Fruit fly (Drosophila melanogaster): ENCODE results near the gene unc-45.
"Not testable (repeated sequence)": the region's sequence is repeated elsewhere in the genome, so short reads cannot be mapped to it uniquely, and the experiment has no call there.

Gene unc-45

DNA sequence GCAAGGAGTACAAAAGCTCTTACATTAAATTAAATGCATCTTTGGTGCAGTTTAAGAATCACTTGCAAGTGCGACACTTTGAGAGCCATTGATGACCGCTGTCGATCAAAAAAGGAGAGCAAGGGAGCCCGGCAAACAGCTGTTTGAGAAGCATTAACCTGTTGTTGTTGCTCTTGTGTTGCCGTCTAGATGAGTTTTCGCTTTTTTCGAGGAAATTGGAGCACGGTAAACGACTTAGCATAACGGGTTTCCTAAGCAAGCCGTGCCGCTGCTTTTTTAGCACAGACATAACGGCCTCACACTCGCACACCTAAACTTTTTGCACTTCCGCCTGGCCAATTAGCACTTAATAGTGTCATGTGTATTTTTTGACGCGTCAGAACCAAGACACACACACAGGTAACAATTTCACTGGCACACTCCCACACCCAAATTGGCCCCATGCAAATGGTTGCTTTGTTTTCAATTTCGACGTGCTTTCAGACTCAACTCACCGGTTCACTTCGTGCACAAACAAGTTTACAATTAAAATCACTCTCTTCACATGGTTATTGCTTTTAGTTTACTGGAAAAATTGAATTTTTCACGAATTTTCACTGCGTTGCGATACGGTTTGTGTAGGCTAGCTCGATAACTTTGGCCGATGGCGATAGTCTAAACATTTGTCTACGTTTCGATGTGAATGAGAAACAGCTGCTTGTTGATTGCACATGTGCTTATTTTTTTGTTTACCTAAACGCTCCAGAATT lies 2.8 kb upstream of the unc-45 start, which contains the start of the genes CG10903 and CG2747:
CG10903 (plus strand) TSS at position 261 of the 749 bp plus-strand sequence.
CG2747 (minus strand) TSS at position 640 of the 749 bp plus-strand sequence.
- TF ChIP-seq CG15710 (tag; optimal IDR thresholded peaks at IDR 0.05) (no peak), CG8301 (tag; optimal IDR thresholded peaks at IDR 0.05) (no peak), Snoo (tag; optimal IDR thresholded peaks at IDR 0.05) (no peak), Ets98B (GFP tag; IDR thresholded peaks at IDR 0.05) (no peak), EcR (GFP tag; optimal IDR thresholded peaks at IDR 0.05) (peak; percentile 43), CG34367 (tag; optimal IDR thresholded peaks at IDR 0.05) (no peak), Pif1A (GFP tag; optimal IDR thresholded peaks at IDR 0.05) (no peak), fd96Ca (GFP tag; IDR thresholded peaks at IDR 0.05) (no peak), CG10348 (GFP tag; IDR thresholded peaks at IDR 0.05) (no peak), CG14655 (GFP tag; optimal IDR thresholded peaks at IDR 0.05) (no peak), gl (tag; optimal IDR thresholded peaks at IDR 0.05) (no peak), CG17806 (tag; optimal IDR thresholded peaks at IDR 0.05) (no peak), CG4496 (GFP tag; IDR thresholded peaks at IDR 0.05) (peak; percentile 41; the same call in 1 of the 3 replicates), rn (GFP tag; IDR thresholded peaks at IDR 0.05) (no peak), CG9948 (tag; optimal IDR thresholded peaks at IDR 0.05) (no peak), CG13204 (GFP tag; optimal IDR thresholded peaks at IDR 0.05) (no peak)

DNA sequence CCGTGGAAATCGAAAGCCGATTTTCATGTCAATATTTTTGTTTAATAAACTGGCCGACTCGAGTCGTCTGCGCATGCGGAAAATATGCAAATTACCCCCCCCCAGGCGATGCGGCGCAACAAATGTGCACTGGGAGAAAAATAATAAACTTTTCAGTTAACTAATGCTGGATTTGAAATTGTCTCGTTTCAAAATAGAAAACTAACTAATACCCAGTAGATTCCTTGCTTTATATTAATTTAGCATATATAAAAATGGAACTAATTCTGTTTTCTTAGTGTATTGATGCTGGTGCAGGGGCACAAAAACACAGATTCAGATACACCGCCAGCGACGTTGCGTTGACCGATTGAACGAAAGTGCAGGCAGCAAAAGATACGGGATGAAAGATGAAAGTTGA lies 4.8 kb downstream of the unc-45 start:
- TF ChIP-seq CG17806 (tag; optimal IDR thresholded peaks at IDR 0.05): peak; percentile 59
- TF ChIP-seq CG4496 (GFP tag; IDR thresholded peaks at IDR 0.05): peak; percentile 86
- peak; percentile 22 for TF ChIP-seq CG34367 (tag; optimal IDR thresholded peaks at IDR 0.05)
- TF ChIP-seq CG13204 (GFP tag; optimal IDR thresholded peaks at IDR 0.05): no peak
- TF ChIP-seq Pif1B (GFP tag; optimal IDR thresholded peaks at IDR 0.05): peak; percentile 37
- peak; percentile 64 for TF ChIP-seq CG8159 (tag; optimal IDR thresholded peaks at IDR 0.05)
- TF ChIP-seq Pif1A (GFP tag; optimal IDR thresholded peaks at IDR 0.05): peak; percentile 40
- no peak for TF ChIP-seq gl (tag; optimal IDR thresholded peaks at IDR 0.05)
- TF ChIP-seq rn (GFP tag; IDR thresholded peaks at IDR 0.05): peak; percentile 61; the same call in 1 of the 2 replicates
- TF ChIP-seq CG12605 (GFP tag; IDR thresholded peaks at IDR 0.05): peak; percentile 79
- no peak for TF ChIP-seq EcR (GFP tag; optimal IDR thresholded peaks at IDR 0.05)
- no peak for TF ChIP-seq D1 (tag; optimal IDR thresholded peaks at IDR 0.05)
- TF ChIP-seq fd96Ca (GFP tag; IDR thresholded peaks at IDR 0.05): peak; percentile 43; the same call in 2 of the 3 replicates
- TF ChIP-seq CG9948 (tag; optimal IDR thresholded peaks at IDR 0.05): peak; percentile 49
- TF ChIP-seq CG8301 (tag; optimal IDR thresholded peaks at IDR 0.05): peak; percentile 71
- peak; percentile 1 for TF ChIP-seq Snoo (tag; optimal IDR thresholded peaks at IDR 0.05)
- peak; percentile 85 for TF ChIP-seq Ets98B (GFP tag; IDR thresholded peaks at IDR 0.05)
- peak; percentile 58 for TF ChIP-seq CG14655 (GFP tag; optimal IDR thresholded peaks at IDR 0.05)
- peak; percentile 4 for TF ChIP-seq CG15710 (tag; optimal IDR thresholded peaks at IDR 0.05)
- TF ChIP-seq CG32121 (GFP tag; IDR thresholded peaks at IDR 0.05): peak; percentile 81
- no peak; the same call in 1 of the 2 replicates for TF ChIP-seq CG10348 (GFP tag; IDR thresholded peaks at IDR 0.05)

DNA sequence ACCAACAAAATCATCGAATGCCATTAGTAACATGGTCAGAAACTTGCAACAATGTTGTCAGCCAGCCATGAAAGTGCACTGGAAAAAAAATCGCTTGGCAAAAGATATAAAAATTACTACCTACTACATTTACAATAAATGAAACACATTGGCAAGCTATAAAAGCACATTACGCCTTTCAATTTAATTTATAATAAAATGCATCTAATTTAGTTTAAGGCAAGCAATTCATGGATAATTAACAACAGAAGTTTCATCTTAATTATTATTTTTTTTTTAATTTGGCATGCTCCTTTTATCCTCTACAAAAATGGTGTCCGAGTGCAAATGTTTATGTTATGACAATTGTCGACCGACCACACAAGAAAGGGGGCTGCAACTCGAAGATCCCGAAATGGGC lies 5.8 kb downstream of the unc-45 start:
- no peak for TF ChIP-seq CG12605 (GFP tag; IDR thresholded peaks at IDR 0.05)
- 0 out of 3 replicates have a peak, but pooled peaks have one; percentile 12 for TF ChIP-seq CG4496 (GFP tag; IDR thresholded peaks at IDR 0.05)
- TF ChIP-seq Ets98B (GFP tag; IDR thresholded peaks at IDR 0.05): peak; percentile 30
- TF ChIP-seq CG17806 (tag; optimal IDR thresholded peaks at IDR 0.05): no peak

DNA sequence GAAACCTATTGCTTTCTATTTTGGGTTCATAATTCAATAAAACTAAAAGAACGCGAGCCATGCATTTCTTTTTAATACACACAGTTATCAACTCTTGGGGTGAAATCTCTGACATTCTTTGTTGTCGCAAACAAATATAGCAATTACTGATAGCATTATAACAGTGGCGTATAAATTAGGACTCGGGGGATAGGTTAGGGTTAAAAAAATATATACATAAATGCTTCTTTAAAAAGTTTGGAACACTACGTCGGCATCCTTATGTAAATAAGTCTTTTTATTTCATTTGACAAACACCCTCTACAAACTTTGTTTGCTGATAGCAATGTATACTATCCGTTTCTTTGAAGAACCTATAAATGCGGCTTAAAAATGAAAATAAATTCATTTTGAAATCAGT lies 7.7 kb downstream of the unc-45 start, which contains the start of gene CG43060:
CG43060 (plus strand) TSS at position 382 of the 400 bp plus-strand sequence.
- peak; percentile 29 for TF ChIP-seq CG17806 (tag; optimal IDR thresholded peaks at IDR 0.05)
- peak; percentile 24; the same call in 1 of the 2 replicates for TF ChIP-seq Ets98B (GFP tag; IDR thresholded peaks at IDR 0.05)
- TF ChIP-seq fd96Ca (GFP tag; IDR thresholded peaks at IDR 0.05): no peak
- no peak for TF ChIP-seq Pif1B (GFP tag; optimal IDR thresholded peaks at IDR 0.05)
- no peak for TF ChIP-seq EcR (GFP tag; optimal IDR thresholded peaks at IDR 0.05)
- no peak for TF ChIP-seq Snoo (tag; optimal IDR thresholded peaks at IDR 0.05)
- no peak for TF ChIP-seq CG12605 (GFP tag; IDR thresholded peaks at IDR 0.05)
- no peak for TF ChIP-seq CG32121 (GFP tag; IDR thresholded peaks at IDR 0.05)
- TF ChIP-seq CG8301 (tag; optimal IDR thresholded peaks at IDR 0.05): peak; percentile 22
- no peak for TF ChIP-seq CG13204 (GFP tag; optimal IDR thresholded peaks at IDR 0.05)
- no peak for TF ChIP-seq CG15710 (tag; optimal IDR thresholded peaks at IDR 0.05)
- TF ChIP-seq CG4496 (GFP tag; IDR thresholded peaks at IDR 0.05): peak; percentile 50; the same call in 2 of the 3 replicates
- no peak for TF ChIP-seq D1 (tag; optimal IDR thresholded peaks at IDR 0.05)
- TF ChIP-seq rn (GFP tag; IDR thresholded peaks at IDR 0.05): no peak
- no peak for TF ChIP-seq CG10348 (GFP tag; IDR thresholded peaks at IDR 0.05)
- TF ChIP-seq CG9948 (tag; optimal IDR thresholded peaks at IDR 0.05): no peak
- TF ChIP-seq CG8159 (tag; optimal IDR thresholded peaks at IDR 0.05): peak; percentile 31
- TF ChIP-seq CG14655 (GFP tag; optimal IDR thresholded peaks at IDR 0.05): peak; percentile 38
- TF ChIP-seq CG34367 (tag; optimal IDR thresholded peaks at IDR 0.05): no peak
- no peak for TF ChIP-seq Pif1A (GFP tag; optimal IDR thresholded peaks at IDR 0.05)
- no peak for TF ChIP-seq gl (tag; optimal IDR thresholded peaks at IDR 0.05)

DNA sequence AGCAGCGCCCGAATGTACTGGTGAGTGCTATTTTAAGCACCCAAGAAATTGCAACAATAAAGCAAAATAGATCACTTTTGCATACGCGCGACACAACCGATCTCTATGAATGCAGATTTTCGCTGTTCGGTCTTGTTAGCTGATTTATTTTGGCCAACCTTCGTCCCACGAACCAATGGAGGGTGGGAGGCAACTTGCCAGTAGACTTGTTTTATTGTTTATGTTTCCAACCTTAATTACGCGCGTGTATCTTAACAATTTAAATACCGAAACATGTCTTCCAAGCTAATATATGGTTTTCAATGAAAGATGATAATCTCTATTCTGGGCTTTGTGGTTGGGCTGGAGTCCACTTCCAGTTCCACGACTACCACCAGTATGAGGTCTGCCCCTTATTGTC lies 15.8 kb downstream of the unc-45 start, which contains the start of gene CG43618:
CG43618 (plus strand) TSS at position 301 of the 400 bp plus-strand sequence.
- TF ChIP-seq Pif1B (GFP tag; optimal IDR thresholded peaks at IDR 0.05); CG4496 (GFP tag; IDR thresholded peaks at IDR 0.05); CG10348 (GFP tag; IDR thresholded peaks at IDR 0.05): not testable (repeated sequence)

Measured in whole organism, pupa.